Worm (Caenorhabditis elegans) whole organism, dauer: ENCODE measurements around the gene F58A6.1.
"Not testable (repeated sequence)": the region's sequence is repeated elsewhere in the genome, so short reads cannot be mapped to it uniquely, and the experiment has no call there.

ENCODE experiments used
- unc-62 ChIP-seq: sonication (generic microtip); optimal IDR thresholded peaks from 2 replicates; lab custom pipeline; 2017; ENCODE audit warnings: missing biosample characterization, missing genetic modification reagents, missing genetic modification characterization

Gene F58A6.1

DNA sequence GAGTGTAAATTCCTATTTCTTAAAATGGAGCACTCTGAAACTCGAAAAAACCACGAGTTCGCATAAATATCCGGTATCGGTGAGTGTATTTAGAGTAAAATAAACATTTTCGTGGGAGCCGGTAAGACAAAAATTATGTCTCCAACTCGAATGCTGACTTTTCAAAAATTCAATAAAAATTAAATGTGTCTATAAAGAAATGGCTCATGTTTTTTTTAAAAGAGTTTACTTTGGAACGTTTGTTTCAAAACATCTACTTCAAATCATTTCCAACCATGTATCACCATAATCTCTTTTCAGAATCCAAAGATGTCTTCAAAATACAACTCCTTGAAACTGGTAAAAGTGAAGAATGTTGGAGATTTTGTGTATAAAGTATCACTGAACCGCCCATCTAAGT is at the start of gene F58A6.1:
TSS of gene F58A6.1 (plus strand) at position 301 of the 400 bp plus-strand sequence.
- TF ChIP-seq unc-62 (GFP tag; lab: Kevin White, UChicago), result no peak

DNA sequence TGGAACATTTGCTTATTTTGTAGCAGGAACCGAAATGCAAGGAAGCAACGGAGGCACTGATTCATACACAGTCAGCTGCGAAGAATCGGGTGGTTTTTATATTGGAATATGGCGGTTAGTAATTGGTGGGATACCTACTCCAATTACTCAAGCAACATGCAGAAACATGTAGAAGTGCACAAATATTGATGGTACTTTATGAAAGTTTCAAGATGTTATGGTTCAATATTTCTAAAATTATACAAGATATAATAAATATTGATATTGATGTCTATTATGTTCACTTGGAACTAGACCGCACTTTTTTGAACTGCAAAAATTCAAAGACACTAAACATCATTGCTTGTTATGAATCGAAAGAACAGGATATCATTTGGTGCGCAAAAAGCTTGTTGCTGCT is 48.8 kb upstream of the F58A6.1 start, which contains the start of gene C04G6.13:
TSS of gene C04G6.13 (plus strand) at position 301 of the 400 bp plus-strand sequence.
- TF ChIP-seq unc-62 (GFP tag; lab: Kevin White, UChicago), result no peak

DNA sequence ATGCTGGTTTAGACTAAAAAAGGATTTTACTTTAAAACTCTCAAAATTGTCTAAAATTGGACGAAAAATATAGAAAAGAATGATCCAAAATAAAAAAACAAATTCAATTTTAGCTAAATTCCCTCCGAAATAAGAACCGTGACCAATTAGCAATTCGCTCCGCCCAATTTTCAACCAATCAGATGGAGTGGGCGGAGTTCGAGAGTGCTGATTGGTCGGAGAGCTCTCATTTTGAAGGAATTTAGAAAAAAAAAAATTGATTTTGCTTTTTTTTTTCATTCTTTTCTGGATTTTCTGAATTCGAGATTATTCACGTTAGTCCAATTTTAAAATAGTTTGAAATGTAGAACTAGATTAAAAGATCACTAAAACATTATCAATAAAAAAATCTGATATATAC is 43.7 kb upstream of the F58A6.1 start:
- TF ChIP-seq unc-62 (GFP tag; lab: Kevin White, UChicago), result no peak

DNA sequence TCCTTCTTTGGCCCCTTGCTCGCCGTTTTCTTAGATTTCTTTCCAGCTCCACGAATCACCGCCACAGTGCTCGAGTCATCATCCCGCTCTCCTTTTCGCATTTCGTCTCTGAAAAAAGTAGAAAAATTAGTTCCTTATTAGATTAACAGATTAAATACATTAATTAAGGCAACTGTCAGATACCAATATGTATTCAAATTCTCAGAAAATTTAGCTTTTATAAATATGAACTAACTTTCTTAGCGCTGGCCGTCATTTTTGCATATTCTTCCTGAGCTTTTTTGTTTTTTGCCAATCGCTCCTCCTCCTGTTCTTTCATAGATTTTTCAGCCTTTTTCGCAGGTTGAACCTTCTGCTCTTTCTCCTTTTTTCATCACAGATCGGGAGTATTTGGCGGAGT is 43.1 kb upstream of the F58A6.1 start, which contains the start of gene C04G6.6:
TSS of gene C04G6.6 (minus strand) at position 101 of the 400 bp plus-strand sequence.
- no peak for TF ChIP-seq unc-62 (GFP tag; lab: Kevin White, UChicago)

DNA sequence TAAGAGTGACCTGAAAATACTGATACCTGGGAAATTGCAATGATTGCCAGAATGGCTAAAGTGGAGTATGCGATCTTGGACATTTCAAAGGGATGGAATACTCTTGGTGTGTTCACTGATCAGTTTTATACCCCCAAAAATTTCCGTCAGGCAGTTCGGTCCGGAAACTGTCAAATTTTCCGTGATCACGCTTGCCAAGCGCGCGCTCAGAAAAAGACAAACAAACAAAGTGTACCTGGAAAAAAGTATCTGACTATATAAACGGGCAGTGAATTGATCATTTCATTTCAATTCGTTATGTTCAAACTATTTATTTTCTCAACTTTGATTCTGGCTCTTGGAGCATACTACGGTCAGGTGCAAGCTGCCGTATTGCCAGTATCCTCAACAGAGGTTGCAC is 41.0 kb upstream of the F58A6.1 start, which contains the start of the genes idpb-3 and idpb-1:
TSS of gene idpb-3 (minus strand) at position 101 of the 400 bp plus-strand sequence.
TSS of gene idpb-1 (plus strand) at position 284 of the 400 bp plus-strand sequence.
- no peak for TF ChIP-seq unc-62 (GFP tag; lab: Kevin White, UChicago)

DNA sequence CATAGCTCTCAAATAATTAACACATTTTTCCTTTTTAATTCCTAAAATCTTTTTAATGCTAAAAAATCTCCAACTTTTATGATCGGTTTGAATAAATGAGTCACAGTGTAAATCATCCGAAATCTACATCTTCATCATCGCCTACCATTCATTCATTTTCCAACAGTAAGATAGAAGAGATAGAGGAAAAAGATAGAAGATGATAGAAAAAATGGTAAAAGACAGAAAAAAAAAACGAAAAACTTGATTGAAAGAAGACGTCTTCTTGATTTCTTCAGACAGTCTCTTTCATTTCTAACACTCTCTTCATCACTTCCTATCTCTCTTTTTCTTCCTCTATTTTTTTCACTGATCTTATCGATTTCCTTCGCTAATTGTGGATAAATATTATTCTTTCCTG is 39.5 kb upstream of the F58A6.1 start:
- no peak for TF ChIP-seq unc-62 (GFP tag; lab: Kevin White, UChicago)

DNA sequence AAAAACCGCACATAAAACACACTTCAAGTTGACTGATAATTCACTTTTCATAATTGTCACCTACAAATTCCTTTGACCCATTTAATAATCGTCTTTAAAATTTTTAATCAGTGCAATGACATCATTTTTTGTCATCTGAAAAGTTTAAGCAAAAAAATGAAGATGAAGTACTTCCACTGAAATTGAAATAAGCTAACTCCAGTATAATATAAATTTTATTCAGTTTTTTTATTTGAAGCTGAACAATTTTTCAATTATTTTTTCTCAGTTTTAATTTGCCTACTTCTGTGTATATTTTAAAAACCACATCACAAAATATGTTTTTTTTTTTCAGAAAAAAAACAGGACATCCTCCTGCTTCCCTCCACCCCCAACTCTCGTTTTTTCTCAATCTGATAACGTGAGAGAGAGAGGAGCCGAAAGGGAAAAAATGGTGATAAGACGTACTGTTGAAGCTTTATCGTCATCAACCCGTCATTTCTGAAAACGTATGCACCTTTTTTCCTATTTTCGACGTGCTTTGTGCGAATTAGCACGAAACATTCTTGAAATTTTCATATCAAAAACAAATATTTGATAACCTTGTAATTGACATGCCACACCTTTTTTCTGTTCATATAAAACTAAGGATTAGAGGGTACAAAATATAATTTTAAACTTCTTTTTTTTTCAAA is 38.8 kb upstream of the F58A6.1 start, which contains the start of the genes C04G6.11 and mpk-2:
TSS of gene C04G6.11 (minus strand) at position 51 of the 674 bp plus-strand sequence.
TSS of gene mpk-2 (plus strand) at position 335 of the 674 bp plus-strand sequence.
- no peak for TF ChIP-seq unc-62 (GFP tag; lab: Kevin White, UChicago)

DNA sequence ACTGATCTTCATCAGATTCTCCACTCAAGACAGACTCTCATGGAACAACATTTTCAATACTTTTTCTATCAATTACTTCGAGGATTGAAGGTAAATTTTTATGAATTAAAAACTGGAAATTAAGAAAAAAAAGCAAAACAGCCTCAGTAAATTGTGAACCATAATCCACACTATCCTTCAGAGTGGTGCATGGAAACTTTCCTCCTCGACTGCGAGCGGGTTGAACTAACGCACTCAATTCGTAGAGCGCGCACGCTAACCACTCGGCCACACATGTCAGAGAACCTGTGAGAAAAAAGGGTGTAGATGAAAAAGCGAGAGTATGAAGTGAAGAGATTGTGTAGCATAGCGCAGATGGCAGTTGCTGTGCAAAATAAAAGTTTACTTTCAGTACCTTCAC is 37.7 kb upstream of the F58A6.1 start:
- TF ChIP-seq unc-62 (GFP tag; lab: Kevin White, UChicago), result no peak

DNA sequence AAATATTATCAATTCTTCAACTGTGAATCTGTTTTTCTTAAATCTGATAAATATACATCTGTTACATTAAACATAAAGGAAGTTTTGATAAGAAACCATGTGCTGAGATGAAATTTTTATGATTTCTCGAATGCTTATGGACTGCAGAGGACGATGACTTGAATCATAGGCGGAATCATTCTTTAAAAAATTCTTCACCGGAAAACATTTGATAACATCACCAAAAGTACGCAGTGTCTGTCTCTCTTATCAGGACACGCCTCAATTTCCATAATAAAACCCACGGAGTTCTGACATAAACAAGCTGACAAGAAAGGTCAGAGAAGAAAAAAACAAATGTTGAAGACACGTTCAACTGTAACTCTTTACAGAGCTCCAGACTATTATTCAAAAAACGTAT is 33.0 kb upstream of the F58A6.1 start, which contains the start of gene F09C12.2:
TSS of gene F09C12.2 (plus strand) at position 320 of the 400 bp plus-strand sequence.
- TF ChIP-seq unc-62 (GFP tag; lab: Kevin White, UChicago), result no peak

DNA sequence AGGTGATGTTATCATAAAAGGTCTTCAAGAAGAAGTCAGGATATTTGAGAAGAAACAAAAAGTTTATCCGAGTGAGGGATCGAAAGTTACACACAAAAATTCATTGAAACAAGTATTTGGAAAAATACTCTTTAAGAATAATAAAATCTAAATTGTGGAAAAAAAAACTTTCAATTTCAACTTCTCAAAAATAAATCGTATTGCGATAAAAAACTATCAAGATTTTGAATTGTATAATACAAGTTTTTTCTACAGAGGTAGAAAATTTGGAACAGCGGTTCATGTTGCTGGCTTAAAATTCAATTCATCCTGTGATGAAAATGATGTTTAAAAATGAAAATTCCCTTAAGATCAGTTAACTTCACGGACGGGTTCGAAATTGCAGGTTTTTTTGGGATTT is 30.6 kb upstream of the F58A6.1 start, which contains the start of gene F09C12.8:
TSS of gene F09C12.8 (plus strand) at position 301 of the 400 bp plus-strand sequence.
- TF ChIP-seq unc-62 (GFP tag; lab: Kevin White, UChicago), result no peak

DNA sequence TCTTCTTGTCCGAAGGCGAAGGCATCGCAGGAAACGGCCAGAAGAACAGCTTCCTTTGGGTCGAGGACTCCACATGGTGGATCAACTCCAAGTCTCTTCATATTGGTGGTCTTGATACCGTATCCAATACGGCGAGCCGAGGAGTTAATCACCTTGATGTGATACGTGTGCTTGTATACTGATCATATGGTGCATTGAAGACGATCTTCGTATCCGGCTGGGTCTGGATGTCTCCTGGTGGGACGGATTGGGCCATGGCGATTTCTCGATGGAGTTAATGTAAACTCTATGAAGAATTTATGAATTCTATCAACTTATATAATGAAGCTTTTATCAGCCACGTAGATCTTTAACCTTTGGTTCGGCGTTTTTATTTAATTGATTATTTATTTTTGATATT is 27.5 kb upstream of the F58A6.1 start, which contains the start of gene msp-74:
TSS of gene msp-74 (minus strand) at position 101 of the 400 bp plus-strand sequence.
- not testable (repeated sequence) for TF ChIP-seq unc-62 (GFP tag; lab: Kevin White, UChicago)

DNA sequence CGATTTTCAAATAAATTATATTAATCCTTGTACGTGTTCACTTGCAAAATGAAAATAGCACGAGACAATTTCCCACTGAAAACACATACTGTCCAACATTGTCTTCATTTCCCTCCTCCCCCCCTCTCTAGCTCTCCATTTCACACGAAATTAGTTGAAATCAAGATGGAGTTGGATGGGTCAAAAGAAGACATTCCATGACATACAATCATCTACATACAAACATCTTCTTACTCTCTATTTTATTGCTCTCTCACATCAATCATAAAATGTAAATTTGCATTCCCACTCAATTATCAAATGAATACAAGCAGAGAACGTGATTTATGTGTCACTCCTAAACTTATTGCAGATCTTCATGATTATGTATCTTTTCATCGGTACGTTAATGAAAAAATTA is 27.0 kb upstream of the F58A6.1 start, which contains the start of gene srsy-1:
TSS of gene srsy-1 (plus strand) at position 301 of the 400 bp plus-strand sequence.
- TF ChIP-seq unc-62 (GFP tag; lab: Kevin White, UChicago), result no peak

DNA sequence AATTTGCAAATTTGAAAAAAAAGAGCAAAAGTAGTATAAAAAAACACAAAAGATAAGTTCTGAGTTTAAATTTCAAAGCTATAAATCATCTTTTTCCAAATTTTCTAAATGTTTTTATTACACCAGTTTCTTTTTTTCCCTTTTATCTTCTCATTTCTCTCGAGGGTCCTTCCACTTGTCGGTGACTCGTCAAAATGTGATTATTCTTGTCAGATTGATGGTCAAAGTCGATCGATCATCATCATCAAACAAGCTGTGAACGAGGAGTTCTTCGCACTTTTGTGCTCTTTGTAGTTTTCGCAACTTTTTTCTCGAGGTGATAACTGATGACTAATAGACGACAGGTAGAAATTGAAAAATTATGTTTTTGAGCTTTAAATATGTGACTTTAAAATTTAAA is 22.1 kb upstream of the F58A6.1 start:
- no peak for TF ChIP-seq unc-62 (GFP tag; lab: Kevin White, UChicago)

DNA sequence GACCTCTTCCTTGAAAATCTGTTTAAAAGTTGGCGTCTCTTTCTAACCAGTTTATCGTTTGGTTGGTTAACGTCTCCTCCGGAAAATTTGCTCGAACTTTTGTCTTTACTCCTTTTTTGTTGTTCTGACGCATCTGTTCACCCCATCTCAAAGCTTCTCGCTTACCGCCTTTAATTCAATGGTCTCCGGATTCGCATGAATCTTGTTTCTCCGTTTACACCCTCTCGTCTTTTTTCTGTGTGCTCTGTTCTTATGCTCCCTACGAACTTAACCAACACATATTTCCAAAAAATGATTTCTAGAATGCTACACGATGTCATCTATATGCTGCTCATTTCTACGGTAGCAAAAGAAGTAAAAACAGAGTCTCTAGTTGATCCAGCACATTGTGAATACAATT is 12.6 kb upstream of the F58A6.1 start, which contains the start of gene lgc-56:
TSS of gene lgc-56 (plus strand) at position 301 of the 400 bp plus-strand sequence.
- no peak for TF ChIP-seq unc-62 (GFP tag; lab: Kevin White, UChicago)

DNA sequence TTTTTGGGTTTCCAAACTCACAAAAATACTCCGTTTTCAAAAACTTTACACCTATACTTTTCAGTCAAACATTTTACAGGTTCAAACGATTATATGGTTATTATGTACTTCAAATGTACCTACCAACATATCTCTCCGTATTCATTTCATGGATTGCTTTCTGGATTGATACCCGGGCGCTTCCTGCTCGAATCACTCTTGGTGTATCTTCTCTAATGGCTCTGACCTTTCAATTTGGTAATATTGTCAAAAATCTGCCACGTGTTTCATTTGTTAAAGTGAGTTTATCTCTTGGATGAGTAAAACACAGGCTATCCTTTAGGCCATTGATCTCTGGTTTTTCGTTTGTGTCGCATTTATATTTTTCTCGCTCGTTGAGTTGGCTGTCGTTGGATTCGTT is 10.9 kb upstream of the F58A6.1 start:
- no peak for TF ChIP-seq unc-62 (GFP tag; lab: Kevin White, UChicago)

DNA sequence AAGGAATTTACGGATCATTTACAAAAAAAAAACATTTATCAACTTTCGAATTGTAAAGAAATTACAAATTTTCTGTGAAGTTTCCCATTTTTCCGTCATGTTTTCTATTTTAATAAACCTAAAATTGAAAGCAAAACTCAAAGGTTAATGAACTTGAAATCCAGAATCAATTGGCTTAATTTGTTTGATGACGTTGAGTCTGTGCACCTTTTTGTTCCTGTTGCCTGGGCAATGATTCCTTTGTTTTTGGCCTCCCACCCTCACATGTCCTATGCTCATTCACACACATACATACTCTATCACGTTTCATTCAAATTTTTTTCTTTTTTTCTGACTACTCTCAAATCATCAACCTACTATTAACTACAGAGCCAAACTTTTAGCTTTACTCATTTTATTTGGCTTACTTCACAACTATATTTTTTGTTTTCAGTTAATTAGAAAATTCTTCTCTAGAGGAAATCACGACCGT is 6.4 kb upstream of the F58A6.1 start, which contains the start of gene F58A6.2:
TSS of gene F58A6.2 (plus strand) at position 422 of the 472 bp plus-strand sequence.
- no peak for TF ChIP-seq unc-62 (GFP tag; lab: Kevin White, UChicago)
